Worm (Caenorhabditis elegans): ENCODE data around the gene act-2.

Gene act-2

DNA sequence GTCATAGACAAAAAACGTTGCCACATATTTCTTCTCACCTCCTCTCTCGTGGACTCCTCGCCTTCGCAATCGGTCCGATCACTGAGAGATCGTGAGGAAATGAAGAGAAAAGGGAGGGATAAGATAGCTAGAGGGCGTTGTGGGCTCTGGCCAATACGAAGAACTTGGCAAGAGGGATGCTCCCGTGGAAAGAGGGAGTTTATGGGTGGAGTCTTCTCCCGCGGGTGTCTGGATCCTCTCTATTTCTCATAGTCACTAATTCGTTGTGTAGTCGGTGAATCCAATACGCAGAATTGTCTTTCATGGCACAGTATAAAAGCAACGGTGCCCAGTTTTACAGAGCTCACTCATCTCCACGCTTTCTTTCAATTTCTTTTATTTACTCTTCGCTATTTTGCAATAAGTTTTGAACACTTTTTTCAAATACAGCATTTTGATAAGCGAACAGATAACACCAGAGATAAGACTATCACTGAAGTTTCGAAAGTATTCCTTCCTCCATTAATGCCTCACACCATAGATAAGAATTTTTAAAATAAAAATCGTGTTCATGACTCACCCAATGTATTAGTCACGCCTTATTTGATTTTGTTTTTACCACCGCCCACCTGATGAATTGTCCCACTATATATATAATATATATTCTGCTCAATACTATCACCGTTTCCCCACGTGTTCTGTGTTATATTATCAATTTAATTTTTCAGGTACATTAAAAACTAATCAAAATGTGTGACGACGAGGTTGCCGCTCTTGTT lies 2.6 kb upstream of the act-2 start, which contains the start of gene act-1 (continued):
- TF ChIP-seq efl-1 (GFP tag; optimal IDR thresholded peaks at IDR 0.05): no peak

DNA sequence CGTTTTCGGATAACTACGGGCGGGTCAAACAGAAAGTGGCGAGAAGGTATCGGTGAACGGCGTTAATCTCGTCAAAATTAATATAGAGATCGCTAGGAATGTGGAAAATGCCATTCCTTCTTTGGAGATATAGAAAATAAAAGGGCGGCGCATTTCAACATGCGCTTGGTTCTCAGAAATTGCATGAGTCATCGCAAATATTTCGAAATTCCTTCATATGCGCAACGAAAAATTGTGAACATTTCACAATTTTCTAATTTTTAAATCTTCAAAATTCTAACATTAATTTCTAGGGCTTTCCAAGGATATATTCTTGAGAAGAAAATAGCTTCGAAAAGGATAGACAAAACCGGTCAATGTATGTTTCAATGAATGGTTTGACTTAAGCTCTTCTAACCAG lies 920 bp upstream of the act-2 start:
- TF ChIP-seq lin-40 (tag; optimal IDR thresholded peaks at IDR 0.05): no peak
- no peak for TF ChIP-seq cebp-1 (GFP tag; IDR thresholded peaks at IDR 0.05)
- TF ChIP-seq cebp-1 (tag; optimal IDR thresholded peaks at IDR 0.05): peak; percentile 82
- TF ChIP-seq mes-4 (tag; optimal IDR thresholded peaks at IDR 0.05): no peak

DNA sequence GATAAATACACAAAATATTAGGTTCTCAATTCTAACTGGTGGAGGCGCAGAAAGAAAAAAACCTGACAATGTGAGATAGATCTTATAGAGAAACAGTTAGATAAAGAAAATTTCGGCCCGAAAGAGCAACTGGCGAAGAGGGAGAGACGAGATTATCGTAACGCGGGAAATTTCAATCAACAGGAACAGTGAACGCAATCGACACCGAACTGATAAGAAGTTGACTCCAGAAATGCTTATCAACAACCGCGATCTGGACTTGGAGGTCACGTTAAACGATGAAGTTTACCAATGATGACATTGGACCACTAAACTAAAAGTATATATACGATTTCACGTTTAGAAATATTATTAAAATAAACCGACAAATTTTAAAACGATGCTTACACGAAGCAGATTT lies 1.6 kb downstream of the act-2 start:
- TF ChIP-seq egl-18 (GFP tag; IDR thresholded peaks at IDR 0.05) (0 out of 2 replicates have a peak, but pooled peaks have one; percentile 2), cebp-1 (GFP tag; IDR thresholded peaks at IDR 0.05) (no peak), cebp-1 (tag; optimal IDR thresholded peaks at IDR 0.05) (peak; percentile 40), sptf-2 (GFP tag; optimal IDR thresholded peaks at IDR 0.05) (no peak), madf-6 (GFP tag; IDR thresholded peaks at IDR 0.05) (peak; percentile 86), nfya-2 (GFP tag; IDR thresholded peaks at IDR 0.05) (peak; percentile 78; the same call in 1 of the 2 replicates), nhr-90 (tag; optimal IDR thresholded peaks at IDR 0.05) (peak; percentile 15), rpc-1 (optimal IDR thresholded peaks at IDR 0.05) (no peak), rpc-1 (tag; optimal IDR thresholded peaks at IDR 0.05) (no peak), hmg-1.2 (GFP tag; IDR thresholded peaks at IDR 0.05) (peak; percentile 34; the same call in 1 of the 2 replicates), F10E7.11 (tag; optimal IDR thresholded peaks at IDR 0.05) (peak; percentile 83), Y67H2A.10 (GFP tag; conservative IDR thresholded peaks at IDR 0.05) (no peak), ztf-18 (tag; optimal IDR thresholded peaks at IDR 0.05) (no peak), Y53F4B.3 (GFP tag; IDR thresholded peaks at IDR 0.05) (no peak), madf-10 (tag; optimal IDR thresholded peaks at IDR 0.05) (peak; percentile 31), B0019.2 (GFP tag; conservative IDR thresholded peaks at IDR 0.05) (no peak), F52B5.7 (tag; optimal IDR thresholded peaks at IDR 0.05) (peak; percentile 88), tbp1 (GFP tag; optimal IDR thresholded peaks at IDR 0.05) (peak; percentile 66), madf-8 (GFP tag; conservative IDR thresholded peaks at IDR 0.05) (peak; percentile 9; the same call in 1 of the 2 replicates), F23B12.7 (tag; optimal IDR thresholded peaks at IDR 0.05; ENCODE audit: insufficient read depth) (peak; percentile 39), atf-7 (tag; optimal IDR thresholded peaks at IDR 0.05) (peak; percentile 70), Y79H2A.3 (GFP tag; conservative IDR thresholded peaks at IDR 0.05) (0 out of 2 replicates have a peak, but pooled peaks have one; percentile 62), lsl-1 (GFP tag; optimal IDR thresholded peaks at IDR 0.05) (peak; percentile 48), mcd-1 (GFP tag; IDR thresholded peaks at IDR 0.05) (peak; percentile 55), him-1 (tag; optimal IDR thresholded peaks at IDR 0.05) (peak; percentile 67), rec-8 (tag; optimal IDR thresholded peaks at IDR 0.05) (peak in 1 of 2 experiments; percentile 2), F22D6.2 (tag; optimal IDR thresholded peaks at IDR 0.05) (no peak), attf-5 (GFP tag; optimal IDR thresholded peaks at IDR 0.05) (no peak), ceh-91 (GFP tag; IDR thresholded peaks at IDR 0.05) (peak; percentile 11; the same call in 1 of the 2 replicates), lin-54 (GFP tag; optimal IDR thresholded peaks at IDR 0.05) (peak; percentile 77), nfyb-1 (GFP tag; IDR thresholded peaks at IDR 0.05) (peak; percentile 84), ccch-3 (GFP tag; optimal IDR thresholded peaks at IDR 0.05) (no peak), nhr-120 (GFP tag; IDR thresholded peaks at IDR 0.05) (0 out of 2 replicates have a peak, but pooled peaks have one; percentile 32), F37B4.10 (GFP tag; IDR thresholded peaks at IDR 0.05) (no peak), somi-1 (GFP tag; optimal IDR thresholded peaks at IDR 0.05) (peak; percentile 12), hlh-26 (GFP tag; conservative IDR thresholded peaks at IDR 0.05) (no peak), pbrm-1 (GFP tag; IDR thresholded peaks at IDR 0.05) (peak; percentile 79), die-1 (tag; optimal IDR thresholded peaks at IDR 0.05) (peak; percentile 67), B0261.1 (tag; optimal IDR thresholded peaks at IDR 0.05) (no peak), F33H1.4 (GFP tag; IDR thresholded peaks at IDR 0.05) (peak; percentile 24), dox-1 (GFP tag; IDR thresholded peaks at IDR 0.05) (peak; percentile 65)

All from whole organism, young adult.